Worm (Caenorhabditis elegans): ENCODE measurements around the gene nhr-277.

- no peak for TF ChIP-seq pes-1 (GFP tag; IDR thresholded peaks at IDR 0.05)
- TF ChIP-seq flt-1 (GFP tag; IDR thresholded peaks at IDR 0.05) = no peak
- no peak for TF ChIP-seq hmbx-1 (tag; optimal IDR thresholded peaks at IDR 0.05)
- no peak for TF ChIP-seq ama-1 (optimal IDR thresholded peaks at IDR 0.05)
- no peak for TF ChIP-seq F13C5.2 (tag; optimal IDR thresholded peaks at IDR 0.05)
Measured at ce11 chrIV:2774500-2774899, 31.7 kb downstream of the nhr-277 start.

All from whole organism, early embryonic.